Fruit fly (Drosophila melanogaster) whole organism, pupa: ENCODE results near the gene Cp15.

Source experiments
- CG10348 ChIP-seq: fragments of 200-800 bp; sonication (Bioruptor generic); IDR thresholded peaks from 2 replicates; pipeline ENCODE4 v1.3.6; 2022; ENCODE audit warnings: missing biosample characterization, missing genetic modification characterization
- CG34367 ChIP-seq: fragments of 200-800 bp; sonication (Bioruptor generic); optimal IDR thresholded peaks from 2 replicates; lab custom pipeline; 2018; ENCODE audit warnings: missing biosample characterization, mild to moderate bottlenecking, missing genetic modification characterization
- Pif1A ChIP-seq: fragments of 200-800 bp; sonication (Bioruptor generic); optimal IDR thresholded peaks from 3 replicates; lab custom pipeline; 2016; ENCODE audit warnings: missing biosample characterization, missing genetic modification characterization

DNA sequence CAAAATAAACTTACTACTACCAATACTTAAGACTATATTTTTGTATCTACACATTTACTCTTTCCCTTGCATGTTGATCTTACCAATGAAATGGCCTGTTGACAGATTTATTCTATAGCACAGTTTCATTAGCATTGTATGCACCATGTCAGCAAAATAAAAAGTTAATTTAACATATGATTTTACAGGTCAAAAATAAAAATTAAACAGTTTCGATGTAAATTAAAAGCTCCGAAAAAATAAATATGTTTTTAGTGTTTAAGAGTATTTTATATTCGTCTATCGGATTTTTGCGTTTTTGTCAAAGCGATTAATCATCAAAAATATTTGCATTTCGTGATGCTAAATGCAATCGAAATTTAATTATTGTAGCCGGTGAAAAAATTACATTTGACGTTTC is 20.0 kb downstream of the Cp15 start:
- TF ChIP-seq CG10348 (no peak), CG34367 (tag; lab: Kevin White, UChicago) (no peak), Pif1A (GFP tag; lab: Kevin White, UChicago) (no peak)
